Fruit fly (Drosophila melanogaster) whole organism, adult: ENCODE measurements around the gene eIF4EHP.

Source experiments
- CG11617 ChIP-seq: fragments of 200-800 bp; sonication (Bioruptor generic); optimal IDR thresholded peaks from 2 replicates; lab custom pipeline; 2017; ENCODE audit warnings: mild to moderate bottlenecking, missing biosample characterization, missing genetic modification reagents, missing genetic modification characterization
- CG12768 ChIP-seq: fragments of 200-800 bp; sonication (Bioruptor generic); optimal IDR thresholded peaks from 2 replicates; lab custom pipeline; 2017; ENCODE audit warnings: missing biosample characterization, missing genetic modification characterization, mild to moderate bottlenecking, moderate library complexity, missing genetic modification reagents
- CG14711 ChIP-seq: fragments of 200-800 bp; sonication (Bioruptor generic); optimal IDR thresholded peaks from 2 replicates; lab custom pipeline; 2018; ENCODE audit warnings: missing biosample characterization, mild to moderate bottlenecking, missing genetic modification characterization, moderate library complexity
- CG1620 ChIP-seq: fragments of 200-800 bp; sonication (Bioruptor generic); optimal IDR thresholded peaks from 2 replicates; lab custom pipeline; 2016; ENCODE audit warnings: missing biosample characterization, missing genetic modification characterization
- CG33017 ChIP-seq: fragments of 200-800 bp; sonication (Bioruptor generic); optimal IDR thresholded peaks from 2 replicates; lab custom pipeline; 2018; ENCODE audit warnings: missing biosample characterization, mild to moderate bottlenecking, missing genetic modification characterization, moderate library complexity
- CG5204 ChIP-seq: fragments of 200-800 bp; sonication (Bioruptor generic); optimal IDR thresholded peaks from 2 replicates; lab custom pipeline; 2016; ENCODE audit warnings: missing biosample characterization, missing genetic modification characterization
- CG7045 ChIP-seq: fragments of 200-800 bp; sonication (Bioruptor generic); optimal IDR thresholded peaks from 2 replicates; lab custom pipeline; 2017; ENCODE audit warnings: missing biosample characterization, mild to moderate bottlenecking, missing genetic modification characterization
- CG7101 ChIP-seq: fragments of 200-800 bp; sonication (Bioruptor generic); optimal IDR thresholded peaks from 2 replicates; lab custom pipeline; 2018; ENCODE audit warnings: missing biosample characterization, mild to moderate bottlenecking, missing genetic modification characterization, moderate library complexity
- Clk ChIP-seq: fragments of 200-800 bp; sonication (Bioruptor generic); optimal IDR thresholded peaks from 2 replicates; lab custom pipeline; 2017; ENCODE audit warnings: missing biosample characterization, missing genetic modification characterization
- Crg-1 ChIP-seq: fragments of 200-800 bp; sonication (Bioruptor generic); optimal IDR thresholded peaks from 2 replicates; lab custom pipeline; 2016; ENCODE audit warnings: missing biosample characterization, missing genetic modification characterization
- Hr96 ChIP-seq: fragments of 200-800 bp; sonication (Bioruptor generic); optimal IDR thresholded peaks from 2 replicates; lab custom pipeline; 2016; ENCODE audit warnings: missing biosample characterization, missing genetic modification characterization
- Mnt ChIP-seq: fragments of 200-800 bp; sonication (Bioruptor generic); optimal IDR thresholded peaks from 2 replicates; lab custom pipeline; 2016; ENCODE audit warnings: missing biosample characterization, mild to moderate bottlenecking, missing genetic modification characterization
- bab1 ChIP-seq: fragments of 200-800 bp; sonication (Bioruptor generic); optimal IDR thresholded peaks from 3 replicates; lab custom pipeline; 2019; ENCODE audit warnings: missing biosample characterization, mild to moderate bottlenecking, missing genetic modification characterization, moderate library complexity
- cic ChIP-seq: fragments of 200-800 bp; sonication (Bioruptor generic); optimal IDR thresholded peaks from 2 replicates; lab custom pipeline; 2017; ENCODE audit warnings: missing biosample characterization, mild to moderate bottlenecking, missing genetic modification characterization, moderate library complexity
- cnc ChIP-seq, 2 experiments: fragments of >200 bp; optimal IDR thresholded peaks; 2 replicates each; lab custom pipeline; 2017
- kay ChIP-seq: fragments of 200-800 bp; sonication (Bioruptor generic); peaks from one replicate; lab custom pipeline; 2016; ENCODE audit warnings: missing biosample characterization, missing genetic modification characterization, borderline replicate concordance
- ovo ChIP-seq: fragments of 200-800 bp; sonication (Bioruptor generic); optimal IDR thresholded peaks from 2 replicates; lab custom pipeline; 2016; ENCODE audit warnings: missing biosample characterization, missing genetic modification characterization
- pad ChIP-seq: fragments of 200-800 bp; sonication (Bioruptor generic); optimal IDR thresholded peaks from 3 replicates; lab custom pipeline; 2017; ENCODE audit warnings: missing biosample characterization, missing genetic modification characterization, mild to moderate bottlenecking, moderate library complexity, missing genetic modification reagents
- tj ChIP-seq: fragments of 200-800 bp; sonication (Bioruptor generic); optimal IDR thresholded peaks from 3 replicates; lab custom pipeline; 2017; ENCODE audit warnings: missing biosample characterization, mild to moderate bottlenecking, missing genetic modification characterization, moderate library complexity
- toe ChIP-seq: fragments of 200-800 bp; sonication (Bioruptor generic); optimal IDR thresholded peaks from 2 replicates; lab custom pipeline; 2016; ENCODE audit warnings: missing biosample characterization, missing genetic modification characterization

eIF4EHP gene

dm6 chr3R:24054227-24054626 lies 54.5 kb downstream of the eIF4EHP start, which contains the start of gene CG6000:
Gene CG6000, plus strand, starts transcription at chr3R:24054391.
- TF ChIP-seq CG33017 (tag; lab: Kevin White, UChicago) (no peak), CG14711 (tag; lab: Kevin White, UChicago) (no peak), kay (GFP tag; lab: Kevin White, UChicago) (no peak), CG7101 (tag; lab: Kevin White, UChicago) (no peak), CG12768 (GFP tag; lab: Kevin White, UChicago) (no peak), Mnt (no peak), ovo (GFP tag; lab: Kevin White, UChicago) (no peak), CG5204 (GFP tag; lab: Kevin White, UChicago) (no peak), cnc (optimal IDR thresholded peaks at IDR 0.05; lab: Kevin White, UChicago) (no peak), cic (GFP tag; lab: Kevin White, UChicago) (no peak)

dm6 chr3R:24053506-24054102 lies 55.2 kb downstream of the eIF4EHP start:
- TF ChIP-seq CG14711 (tag; lab: Kevin White, UChicago) (no peak), toe (GFP tag; lab: Kevin White, UChicago) (no peak), cic (GFP tag; lab: Kevin White, UChicago) (peak; percentile 25), Mnt (peak; percentile 8)

dm6 chr3R:24051459-24052165 lies 57.1 kb downstream of the eIF4EHP start:
- TF ChIP-seq CG11617 (GFP tag; lab: Kevin White, UChicago), result no peak
- peak; percentile 13 for TF ChIP-seq Hr96 (GFP tag; lab: Kevin White, UChicago)
- TF ChIP-seq CG14711 (tag; lab: Kevin White, UChicago), result no peak
- no peak for TF ChIP-seq CG7045 (GFP tag; lab: Kevin White, UChicago)
- TF ChIP-seq kay (GFP tag; lab: Kevin White, UChicago), result no peak
- TF ChIP-seq toe (GFP tag; lab: Kevin White, UChicago), result no peak
- TF ChIP-seq Crg-1 (GFP tag; lab: Kevin White, UChicago), result no peak
- TF ChIP-seq ovo (GFP tag; lab: Kevin White, UChicago), result no peak
- peak; percentile 20 for TF ChIP-seq CG12768 (GFP tag; lab: Kevin White, UChicago)
- TF ChIP-seq cic (GFP tag; lab: Kevin White, UChicago), result peak; percentile 48
- TF ChIP-seq Mnt, result peak; percentile 80
- no peak for TF ChIP-seq cnc (optimal IDR thresholded peaks at IDR 0.05; lab: Kevin White, UChicago)
- no peak for TF ChIP-seq pad (GFP tag; lab: Kevin White, UChicago)
- no peak for TF ChIP-seq CG5204 (GFP tag; lab: Kevin White, UChicago)
- TF ChIP-seq tj (GFP tag; lab: Kevin White, UChicago), result peak; percentile 19
- TF ChIP-seq CG33017 (tag; lab: Kevin White, UChicago), result peak; percentile 23
- TF ChIP-seq bab1 (GFP tag; lab: Kevin White, UChicago), result peak; percentile 71
- no peak for TF ChIP-seq CG1620
- no peak for TF ChIP-seq Clk (GFP tag; lab: Kevin White, UChicago)
- TF ChIP-seq CG7101 (tag; lab: Kevin White, UChicago), result no peak

- TF ChIP-seq Clk (GFP tag; lab: Kevin White, UChicago), result no peak
- no peak for TF ChIP-seq kay (GFP tag; lab: Kevin White, UChicago)
- TF ChIP-seq tj (GFP tag; lab: Kevin White, UChicago), result peak; percentile 34
- TF ChIP-seq CG5204 (GFP tag; lab: Kevin White, UChicago), result no peak
- TF ChIP-seq bab1 (GFP tag; lab: Kevin White, UChicago), result peak; percentile 63
- TF ChIP-seq CG11617 (GFP tag; lab: Kevin White, UChicago), result peak; percentile 53
- no peak for TF ChIP-seq cnc (optimal IDR thresholded peaks at IDR 0.05; lab: Kevin White, UChicago)
- peak; percentile 62 for TF ChIP-seq Mnt
- peak; percentile 18 for TF ChIP-seq CG7045 (GFP tag; lab: Kevin White, UChicago)
- TF ChIP-seq CG33017 (tag; lab: Kevin White, UChicago), result no peak
- TF ChIP-seq CG1620, result peak; percentile 1
- peak; percentile 8 for TF ChIP-seq CG7101 (tag; lab: Kevin White, UChicago)
- TF ChIP-seq ovo (GFP tag; lab: Kevin White, UChicago), result peak; percentile 24
- TF ChIP-seq CG14711 (tag; lab: Kevin White, UChicago), result peak; percentile 90
- no peak for TF ChIP-seq toe (GFP tag; lab: Kevin White, UChicago)
- peak; percentile 41 for TF ChIP-seq pad (GFP tag; lab: Kevin White, UChicago)
- peak; percentile 35 for TF ChIP-seq CG12768 (GFP tag; lab: Kevin White, UChicago)
- peak; percentile 57 for TF ChIP-seq Hr96 (GFP tag; lab: Kevin White, UChicago)
- peak; percentile 24 for TF ChIP-seq Crg-1 (GFP tag; lab: Kevin White, UChicago)
- TF ChIP-seq cic (GFP tag; lab: Kevin White, UChicago), result peak; percentile 61
Observed at dm6 chr3R:24050690-24051440, 57.9 kb downstream of the eIF4EHP start, which contains the start of the genes Atg6 and Pisd. Gene Atg6, minus strand, starts transcription at chr3R:24050782. Gene Pisd, plus strand, starts transcription at chr3R:24050783.

dm6 chr3R:24047998-24048511 lies 60.7 kb downstream of the eIF4EHP start, which contains the start of gene Rox8:
Gene Rox8, minus strand, starts transcription at chr3R:24048265.
- TF ChIP-seq cic (GFP tag; lab: Kevin White, UChicago) (peak; percentile 34), CG7045 (GFP tag; lab: Kevin White, UChicago) (peak; percentile 59), toe (GFP tag; lab: Kevin White, UChicago) (no peak), CG33017 (tag; lab: Kevin White, UChicago) (peak; percentile 39), CG12768 (GFP tag; lab: Kevin White, UChicago) (peak; percentile 6), CG14711 (tag; lab: Kevin White, UChicago) (peak; percentile 100), Hr96 (GFP tag; lab: Kevin White, UChicago) (no peak), CG7101 (tag; lab: Kevin White, UChicago) (peak; percentile 60), tj (GFP tag; lab: Kevin White, UChicago) (peak; percentile 93), Clk (GFP tag; lab: Kevin White, UChicago) (no peak), CG1620 (peak; percentile 21), bab1 (GFP tag; lab: Kevin White, UChicago) (peak; percentile 44), cnc (optimal IDR thresholded peaks at IDR 0.05; lab: Kevin White, UChicago) (no peak), Mnt (peak; percentile 80), CG11617 (GFP tag; lab: Kevin White, UChicago) (peak; percentile 44)
